Worm (Caenorhabditis elegans) whole organism, L1 larva: ENCODE measurements around the gene irld-55.

Experiments
- ama-1 ChIP-seq: fragments of 150-350 bp; optimal IDR thresholded peaks from 2 replicates; lab custom pipeline; 2014
- ceh-8 ChIP-seq: fragments of 200-800 bp; sonication (Bioruptor generic); optimal IDR thresholded peaks from 2 replicates; lab custom pipeline; 2018; ENCODE audit warnings: mild to moderate bottlenecking, missing genetic modification characterization, moderate library complexity, missing compliant biosample characterization
- elt-3 ChIP-seq, 6 experiments: fragments of 150-350 bp in 1 of 6; sonication (generic microtip); optimal IDR thresholded peaks; 2 replicates each; lab custom pipeline; 2017 to 2018; ENCODE audit warnings: missing biosample characterization in 6 of 6, missing genetic modification characterization in 6 of 6, inconsistent platforms in 1 of 6
- ets-5 ChIP-seq: fragments of 200-800 bp; sonication (Bioruptor generic); IDR thresholded peaks from 2 replicates; pipeline ENCODE4 v1.3.6; 2022; ENCODE audit warnings: missing genetic modification characterization, missing compliant biosample characterization
- fkh-8 ChIP-seq: sonication (generic microtip); optimal IDR thresholded peaks from 2 replicates; lab custom pipeline; 2016; ENCODE audit warnings: mild to moderate bottlenecking, missing genetic modification characterization, missing compliant biosample characterization
- jun-1 ChIP-seq: fragments of 150-350 bp; optimal IDR thresholded peaks from 2 replicates; lab custom pipeline; 2014; ENCODE audit warnings: missing biosample characterization, missing genetic modification reagents, missing genetic modification characterization
- lin-14 ChIP-seq: fragments of 200-800 bp; sonication (Bioruptor generic); optimal IDR thresholded peaks from 2 replicates; lab custom pipeline; 2018; ENCODE audit warnings: mild to moderate bottlenecking, missing genetic modification characterization, moderate library complexity, missing compliant biosample characterization
- nhr-12 ChIP-seq: sonication (generic microtip); optimal IDR thresholded peaks from 2 replicates; lab custom pipeline; 2017; ENCODE audit warnings: missing biosample characterization, missing genetic modification characterization
- nhr-85 ChIP-seq: sonication (generic microtip); peaks from one replicate; lab custom pipeline; 2016; ENCODE audit warnings: missing genetic modification characterization, inconsistent platforms, missing compliant biosample characterization
- unc-98 ChIP-seq: fragments of 200-800 bp; sonication (Bioruptor generic); IDR thresholded peaks from 2 replicates; pipeline ENCODE4 v1.3.6; 2022; ENCODE audit warnings: missing genetic modification characterization, missing compliant biosample characterization
- zag-1 ChIP-seq: fragments of 150-350 bp; optimal IDR thresholded peaks from 2 replicates; lab custom pipeline; 2014; ENCODE audit warnings: missing biosample characterization, missing genetic modification characterization
- zip-4 ChIP-seq: fragments of 200-800 bp; sonication (Bioruptor generic); optimal IDR thresholded peaks from 2 replicates; lab custom pipeline; 2018; ENCODE audit warnings: mild to moderate bottlenecking, missing genetic modification characterization, moderate library complexity, missing compliant biosample characterization

ce11 chrIV:13982425-13982824 is 37.6 kb upstream of the irld-55 start, which contains the start of gene gei-18:
- TF ChIP-seq zip-4 (GFP tag; lab: Kevin White, UChicago) (no peak), nhr-85 (tag; lab: Kevin White, UChicago) (no peak), elt-3 (tag; optimal IDR thresholded peaks at IDR 0.05; lab: Kevin White, UChicago) (no peak), nhr-12 (no peak), ama-1 (lab: Kevin White, UChicago) (no peak), zag-1 (no peak), ets-5 (GFP tag; lab: Robert Waterston, UW) (no peak), unc-98 (GFP tag; lab: Robert Waterston, UW) (no peak), lin-14 (GFP tag; lab: Kevin White, UChicago) (no peak), fkh-8 (no peak), ceh-8 (no peak), jun-1 (no peak)
